Worm (Caenorhabditis elegans): Measurements from ENCODE around the gene ZK856.16.

- TF ChIP-seq nhr-12 (tag; optimal IDR thresholded peaks at IDR 0.05): no peak
- no peak for TF ChIP-seq unc-62 (GFP tag; optimal IDR thresholded peaks at IDR 0.05)
- no peak for TF ChIP-seq elt-3 (tag; optimal IDR thresholded peaks at IDR 0.05)
- TF ChIP-seq nhr-11 (tag; optimal IDR thresholded peaks at IDR 0.05): no peak
- TF ChIP-seq ceh-82 (tag; optimal IDR thresholded peaks at IDR 0.05): no peak
- TF ChIP-seq C34F6.9 (tag; optimal IDR thresholded peaks at IDR 0.05): no peak
- no peak for TF ChIP-seq lin-39 (tag; optimal IDR thresholded peaks at IDR 0.05)
- TF ChIP-seq nhr-129 (tag; optimal IDR thresholded peaks at IDR 0.05): no peak
- no peak for TF ChIP-seq elt-1 (tag; optimal IDR thresholded peaks at IDR 0.05)
- no peak for TF ChIP-seq aly-2 (tag; optimal IDR thresholded peaks at IDR 0.05)
- TF ChIP-seq fos-1 (tag; optimal IDR thresholded peaks at IDR 0.05): no peak
These were observed 39.0 kb downstream of the ZK856.16 start, which contains the start of gene C51E3.6 for ce11 chrV:10166368-10166767.

Data from whole organism, L2 larva.